Worm (Caenorhabditis elegans) whole organism, L2 larva: ENCODE data around the gene nlp-64.
"Not testable (repeated sequence)": the region's sequence is repeated elsewhere in the genome, so short reads cannot be mapped to it uniquely, and the experiment has no call there.

ENCODE experiments used
- C34F6.9 ChIP-seq: fragments of 150-350 bp; optimal IDR thresholded peaks from 2 replicates; lab custom pipeline; 2014; ENCODE audit warnings: missing biosample characterization, missing genetic modification characterization
- ZK546.5 ChIP-seq: sonication (generic microtip); optimal IDR thresholded peaks from 2 replicates; lab custom pipeline; 2017; ENCODE audit warnings: missing biosample characterization, missing genetic modification characterization
- alr-1 ChIP-seq: fragments of 150-350 bp; optimal IDR thresholded peaks from 2 replicates; lab custom pipeline; 2014; ENCODE audit warnings: missing biosample characterization, missing genetic modification characterization
- aly-2 ChIP-seq: fragments of 150-350 bp; optimal IDR thresholded peaks from 2 replicates; lab custom pipeline; 2014; ENCODE audit warnings: missing biosample characterization, missing genetic modification characterization
- blmp-1 ChIP-seq: sonication (generic microtip); optimal IDR thresholded peaks from 2 replicates; lab custom pipeline; 2017; ENCODE audit warnings: missing genetic modification characterization, mild to moderate bottlenecking, missing compliant biosample characterization, antibody characterized with exemption, moderate library complexity; ENCODE audit not compliant: insufficient read depth
- ceh-16 ChIP-seq: fragments of 150-350 bp; optimal IDR thresholded peaks from 2 replicates; lab custom pipeline; 2014; ENCODE audit warnings: missing biosample characterization, missing genetic modification characterization
- ceh-82 ChIP-seq: fragments of 150-350 bp; optimal IDR thresholded peaks from 2 replicates; lab custom pipeline; 2014; ENCODE audit warnings: missing biosample characterization, missing genetic modification characterization
- crh-2 ChIP-seq: sonication (generic microtip); optimal IDR thresholded peaks from 2 replicates; lab custom pipeline; 2017; ENCODE audit warnings: missing biosample characterization, missing genetic modification characterization
- dmd-4 ChIP-seq: sonication (generic microtip); optimal IDR thresholded peaks from 2 replicates; lab custom pipeline; 2017; ENCODE audit warnings: missing biosample characterization, missing genetic modification characterization
- elt-1 ChIP-seq: fragments of 150-350 bp; optimal IDR thresholded peaks from 2 replicates; lab custom pipeline; 2014; ENCODE audit warnings: missing biosample characterization, missing genetic modification characterization
- elt-3 ChIP-seq: sonication (generic microtip); optimal IDR thresholded peaks from 2 replicates; lab custom pipeline; 2017; ENCODE audit warnings: missing biosample characterization, missing genetic modification characterization
- fos-1 ChIP-seq: fragments of 150-350 bp; optimal IDR thresholded peaks from 2 replicates; lab custom pipeline; 2014; ENCODE audit warnings: missing biosample characterization, missing genetic modification characterization
- lin-11 ChIP-seq: fragments of 150-350 bp; sonication (generic microtip); optimal IDR thresholded peaks from 2 replicates; lab custom pipeline; 2014; ENCODE audit warnings: missing biosample characterization, missing genetic modification characterization, inconsistent platforms, mixed read lengths
- lin-13 ChIP-seq: fragments of 150-350 bp; optimal IDR thresholded peaks from 2 replicates; lab custom pipeline; 2014; ENCODE audit warnings: missing biosample characterization, missing genetic modification reagents, missing genetic modification characterization
- lsy-2 ChIP-seq, 2 experiments: fragments of 150-350 bp in 1 of 2; sonication (generic microtip) in 1 of 2; optimal IDR thresholded peaks; 2 replicates each; lab custom pipeline; 2014 to 2017; ENCODE audit warnings: missing biosample characterization in 2 of 2, missing genetic modification characterization in 2 of 2
- mab-5 ChIP-seq: fragments of 150-350 bp; optimal IDR thresholded peaks from 2 replicates; lab custom pipeline; 2014; ENCODE audit warnings: missing biosample characterization, missing genetic modification characterization
- mbf-1 ChIP-seq: sonication (generic microtip); optimal IDR thresholded peaks from 2 replicates; lab custom pipeline; 2017; ENCODE audit warnings: missing biosample characterization, missing genetic modification characterization
- mdl-1 ChIP-seq, 2 experiments: fragments of 150-350 bp in 1 of 2; sonication (generic microtip) in 1 of 2; optimal IDR thresholded peaks; 2 replicates each; lab custom pipeline; 2017; ENCODE audit warnings: missing biosample characterization in 2 of 2, missing genetic modification characterization in 2 of 2
- nhr-11 ChIP-seq: fragments of 150-350 bp; optimal IDR thresholded peaks from 2 replicates; lab custom pipeline; 2014; ENCODE audit warnings: missing biosample characterization, missing genetic modification characterization
- nhr-12 ChIP-seq: fragments of 150-350 bp; optimal IDR thresholded peaks from 2 replicates; lab custom pipeline; 2014; ENCODE audit warnings: missing biosample characterization, missing genetic modification characterization
- nhr-129 ChIP-seq: fragments of 150-350 bp; optimal IDR thresholded peaks from 2 replicates; lab custom pipeline; 2014; ENCODE audit warnings: missing biosample characterization, missing genetic modification characterization
- nhr-21 ChIP-seq: fragments of 150-350 bp; optimal IDR thresholded peaks from 2 replicates; lab custom pipeline; 2014; ENCODE audit warnings: missing biosample characterization, missing genetic modification characterization
- nhr-25 ChIP-seq: fragments of 150-350 bp; sonication (generic microtip); optimal IDR thresholded peaks from 3 replicates; lab custom pipeline; 2014; ENCODE audit warnings: missing biosample characterization, missing genetic modification characterization
- nhr-6 ChIP-seq: fragments of 150-350 bp; optimal IDR thresholded peaks from 2 replicates; lab custom pipeline; 2014; ENCODE audit warnings: missing biosample characterization, missing genetic modification characterization
- nhr-77 ChIP-seq: fragments of 150-350 bp; optimal IDR thresholded peaks from 2 replicates; lab custom pipeline; 2014; ENCODE audit warnings: missing biosample characterization, missing genetic modification characterization
- peb-1 ChIP-seq: fragments of 150-350 bp; optimal IDR thresholded peaks from 2 replicates; lab custom pipeline; 2014; ENCODE audit warnings: missing biosample characterization, missing genetic modification characterization
- sem-4 ChIP-seq: fragments of 150-350 bp; optimal IDR thresholded peaks from 2 replicates; lab custom pipeline; 2014; ENCODE audit warnings: missing biosample characterization, missing genetic modification reagents, missing genetic modification characterization
- skn-1 ChIP-seq: sonication (generic microtip); optimal IDR thresholded peaks from 2 replicates; lab custom pipeline; 2017; ENCODE audit warnings: missing biosample characterization, missing genetic modification characterization
- sma-3 ChIP-seq: sonication (generic microtip); optimal IDR thresholded peaks from 2 replicates; lab custom pipeline; 2016; ENCODE audit warnings: missing genetic modification reagents, missing genetic modification characterization, missing compliant biosample characterization
- sma-9 ChIP-seq, 2 experiments: fragments of 150-350 bp in 1 of 2; sonication (generic microtip) in 1 of 2; optimal IDR thresholded peaks; 2 replicates each; lab custom pipeline; 2014 to 2016; ENCODE audit warnings: missing genetic modification characterization in 2 of 2, mild to moderate bottlenecking in 1 of 2, missing biosample characterization in 1 of 2, missing compliant biosample characterization in 1 of 2, missing genetic modification reagents in 1 of 2, moderate library complexity in 1 of 2
- unc-39 ChIP-seq: fragments of 150-350 bp; optimal IDR thresholded peaks from 2 replicates; lab custom pipeline; 2014; ENCODE audit warnings: missing biosample characterization, missing genetic modification characterization
- unc-55 ChIP-seq: fragments of 150-350 bp; sonication (generic microtip); optimal IDR thresholded peaks from 3 replicates; lab custom pipeline; 2014; ENCODE audit warnings: missing biosample characterization, missing genetic modification reagents, missing genetic modification characterization
- ztf-1 ChIP-seq: fragments of 200-800 bp; sonication (Bioruptor generic); conservative IDR thresholded peaks from 2 replicates; pipeline ENCODE4 v1.3.6; 2022; ENCODE audit warnings: missing genetic modification characterization, missing compliant biosample characterization
- ztf-11 ChIP-seq: sonication (generic microtip); optimal IDR thresholded peaks from 2 replicates; lab custom pipeline; 2017; ENCODE audit warnings: missing biosample characterization, missing genetic modification characterization
- ztf-4 ChIP-seq: fragments of 150-350 bp; optimal IDR thresholded peaks from 2 replicates; lab custom pipeline; 2014; ENCODE audit warnings: missing biosample characterization, missing genetic modification characterization

Gene nlp-64

ce11 chrX:299090-299489 lies 12.0 kb downstream of the nlp-64 start:
- TF ChIP-seq ZK546.5 (tag; lab: Kevin White, UChicago) (no peak), lin-13 (GFP tag; lab: Kevin White, UChicago) (no peak), fos-1 (tag; lab: Kevin White, UChicago) (peak; percentile 64), mdl-1 (tag; optimal IDR thresholded peaks at IDR 0.05; lab: Kevin White, UChicago) (no peak), nhr-11 (no peak), unc-55 (GFP tag; lab: Kevin White, UChicago) (no peak), alr-1 (tag; lab: Kevin White, UChicago) (no peak)

ce11 chrX:296934-297333 lies 14.2 kb downstream of the nlp-64 start, which contains the start of gene R57.2:
Gene R57.2 (plus strand): TSS chrX:297234.
- TF ChIP-seq unc-55 (GFP tag; lab: Kevin White, UChicago) = no peak
- TF ChIP-seq elt-1 (tag; lab: Kevin White, UChicago) = no peak
- no peak for TF ChIP-seq ztf-4 (tag; lab: Kevin White, UChicago)

ce11 chrX:295726-296125 lies 15.4 kb downstream of the nlp-64 start:
- TF ChIP-seq skn-1 = no peak
- TF ChIP-seq sma-3 (GFP tag; lab: Kevin White, UChicago) = no peak
- no peak for TF ChIP-seq mab-5 (tag; lab: Kevin White, UChicago)
- no peak for TF ChIP-seq nhr-11
- no peak for TF ChIP-seq mbf-1 (tag; lab: Kevin White, UChicago)
- TF ChIP-seq dmd-4 (tag; lab: Kevin White, UChicago) = no peak
- TF ChIP-seq nhr-77 (tag; lab: Kevin White, UChicago) = no peak
- no peak for TF ChIP-seq sem-4
- TF ChIP-seq ztf-4 (tag; lab: Kevin White, UChicago) = no peak
- TF ChIP-seq ztf-11 (tag; lab: Kevin White, UChicago) = no peak
- TF ChIP-seq unc-39 = no peak
- no peak for TF ChIP-seq ceh-82 (tag; lab: Kevin White, UChicago)
- no peak for TF ChIP-seq ceh-16 (tag; lab: Kevin White, UChicago)
- TF ChIP-seq elt-3 = no peak
- TF ChIP-seq lsy-2 (tag; optimal IDR thresholded peaks at IDR 0.05; lab: Kevin White, UChicago) = no peak
- TF ChIP-seq nhr-6 (tag; lab: Kevin White, UChicago) = no peak
- TF ChIP-seq unc-55 (GFP tag; lab: Kevin White, UChicago) = no peak

- not testable (repeated sequence) for TF ChIP-seq mab-5, blmp-1, dmd-4 (tag; lab: Kevin White, UChicago)
Observed at ce11 chrX:286116-286515, 25.0 kb downstream of the nlp-64 start, which contains the start of gene Y47C4A.1. Gene Y47C4A.1 (minus strand): TSS chrX:286216.

- TF ChIP-seq sma-9 (GFP tag; optimal IDR thresholded peaks at IDR 0.05; lab: Kevin White, UChicago); sma-9 (tag; optimal IDR thresholded peaks at IDR 0.05; lab: Kevin White, UChicago); nhr-12; C34F6.9: not testable (repeated sequence)
Observed at ce11 chrX:273912-274311, 37.2 kb downstream of the nlp-64 start, which contains the start of gene Y108F1.5. Gene Y108F1.5 (minus strand): TSS chrX:274012.

ce11 chrX:271509-271908 lies 39.6 kb downstream of the nlp-64 start:
- TF ChIP-seq unc-55 (GFP tag; lab: Kevin White, UChicago) (no peak), ztf-11 (tag; lab: Kevin White, UChicago) (no peak), aly-2 (no peak), crh-2 (tag; lab: Kevin White, UChicago) (no peak), mab-5 (tag; lab: Kevin White, UChicago) (no peak), nhr-129 (tag; lab: Kevin White, UChicago) (no peak), peb-1 (tag; lab: Kevin White, UChicago) (no peak), nhr-25 (no peak), lin-11 (tag; lab: Kevin White, UChicago) (no peak), ztf-1 (no peak), nhr-21 (tag; lab: Kevin White, UChicago) (no peak), sma-3 (GFP tag; lab: Kevin White, UChicago) (no peak)
